Worm (Caenorhabditis elegans) whole organism, late embryonic: ENCODE data around the gene clec-19.
"Not testable (repeated sequence)": the region's sequence is repeated elsewhere in the genome, so short reads cannot be mapped to it uniquely, and the experiment has no call there.

ENCODE experiments used
- C38D4.7 ChIP-seq: fragments of 200-800 bp; sonication (Bioruptor generic); optimal IDR thresholded peaks from 2 replicates; lab custom pipeline; 2018; ENCODE audit warnings: mild to moderate bottlenecking, missing genetic modification characterization, moderate library complexity, missing compliant biosample characterization
- K02D7.2 ChIP-seq: sonication (generic microtip); optimal IDR thresholded peaks from 2 replicates; lab custom pipeline; 2017; ENCODE audit warnings: mild to moderate bottlenecking, missing genetic modification characterization, missing compliant biosample characterization
- K09A11.1 ChIP-seq: sonication (generic microtip); optimal IDR thresholded peaks from 2 replicates; lab custom pipeline; 2017; ENCODE audit warnings: antibody characterized with exemption, mild to moderate bottlenecking, missing genetic modification characterization, missing compliant biosample characterization; ENCODE audit not compliant: insufficient read depth
- T23F11.4 ChIP-seq: fragments of 200-800 bp; sonication (Bioruptor generic); optimal IDR thresholded peaks from 2 replicates; lab custom pipeline; 2018; ENCODE audit warnings: mild to moderate bottlenecking, missing genetic modification characterization, missing compliant biosample characterization
- ahr-1 ChIP-seq: sonication (generic microtip); optimal IDR thresholded peaks from 2 replicates; lab custom pipeline; 2016; ENCODE audit warnings: missing genetic modification characterization, missing compliant biosample characterization
- ama-1 ChIP-seq: fragments of 150-350 bp; optimal IDR thresholded peaks from 2 replicates; lab custom pipeline; 2014
- ceh-18 ChIP-seq: sonication (generic microtip); optimal IDR thresholded peaks from 2 replicates; lab custom pipeline; 2016; ENCODE audit warnings: missing genetic modification characterization, missing compliant biosample characterization
- ceh-2 ChIP-seq: sonication (generic microtip); optimal IDR thresholded peaks from 2 replicates; lab custom pipeline; 2016; ENCODE audit warnings: missing genotype, missing genetic modification characterization, missing compliant biosample characterization
- ceh-22 ChIP-seq: sonication (generic microtip); optimal IDR thresholded peaks from 2 replicates; lab custom pipeline; 2017; ENCODE audit warnings: missing biosample characterization, missing genetic modification characterization
- ceh-24 ChIP-seq: sonication (generic microtip); optimal IDR thresholded peaks from 2 replicates; lab custom pipeline; 2016; ENCODE audit warnings: mild to moderate bottlenecking, missing genetic modification characterization, missing compliant biosample characterization
- ceh-30 ChIP-seq: fragments of 150-350 bp; optimal IDR thresholded peaks from 2 replicates; lab custom pipeline; 2014; ENCODE audit warnings: missing biosample characterization, missing genetic modification characterization
- ceh-34 ChIP-seq: sonication (generic microtip); optimal IDR thresholded peaks from 2 replicates; lab custom pipeline; 2016; ENCODE audit warnings: mild to moderate bottlenecking, missing genetic modification characterization, missing compliant biosample characterization
- ceh-6 ChIP-seq: fragments of 200-800 bp; sonication (Bioruptor generic); optimal IDR thresholded peaks from 2 replicates; lab custom pipeline; 2018; ENCODE audit warnings: mild to moderate bottlenecking, missing genetic modification characterization, missing compliant biosample characterization
- che-1 ChIP-seq: sonication (generic microtip); optimal IDR thresholded peaks from 2 replicates; lab custom pipeline; 2016; ENCODE audit warnings: mild to moderate bottlenecking, missing genetic modification characterization, missing compliant biosample characterization
- dmd-4 ChIP-seq: sonication (generic microtip); optimal IDR thresholded peaks from 2 replicates; lab custom pipeline; 2016; ENCODE audit warnings: borderline replicate concordance, missing genetic modification characterization, missing compliant biosample characterization
- elt-2 ChIP-seq: sonication (generic microtip); optimal IDR thresholded peaks from 2 replicates; lab custom pipeline; 2016; ENCODE audit warnings: missing genetic modification reagents, missing genetic modification characterization, missing compliant biosample characterization
- ets-4 ChIP-seq: sonication (generic microtip); optimal IDR thresholded peaks from 2 replicates; lab custom pipeline; 2016; ENCODE audit warnings: missing genetic modification characterization, missing compliant biosample characterization
- eyg-1 ChIP-seq: sonication (generic microtip); optimal IDR thresholded peaks from 2 replicates; lab custom pipeline; 2016; ENCODE audit warnings: missing genotype, missing genetic modification characterization, missing compliant biosample characterization
- fax-1 ChIP-seq: sonication (generic microtip); optimal IDR thresholded peaks from 2 replicates; lab custom pipeline; 2016; ENCODE audit warnings: missing genotype, missing genetic modification characterization, missing compliant biosample characterization
- fkh-10 ChIP-seq: fragments of 150-350 bp; optimal IDR thresholded peaks from 2 replicates; lab custom pipeline; 2014; ENCODE audit warnings: missing biosample characterization, missing genetic modification reagents, missing genetic modification characterization
- gmeb-2 ChIP-seq: sonication (generic microtip); optimal IDR thresholded peaks from 2 replicates; lab custom pipeline; 2016; ENCODE audit warnings: missing genetic modification characterization, inconsistent platforms, missing compliant biosample characterization
- hlh-15 ChIP-seq: sonication (generic microtip); optimal IDR thresholded peaks from 2 replicates; lab custom pipeline; 2016; ENCODE audit warnings: missing genetic modification characterization, missing compliant biosample characterization
- hlh-30 ChIP-seq: sonication (generic microtip); optimal IDR thresholded peaks from 2 replicates; lab custom pipeline; 2017; ENCODE audit warnings: antibody characterized with exemption, missing genetic modification characterization, missing compliant biosample characterization; ENCODE audit not compliant: insufficient read depth
- hlh-8 ChIP-seq: sonication (generic microtip); optimal IDR thresholded peaks from 2 replicates; lab custom pipeline; 2016; ENCODE audit warnings: missing genotype, missing genetic modification characterization, missing compliant biosample characterization
- lim-6 ChIP-seq: sonication (generic microtip); optimal IDR thresholded peaks from 2 replicates; lab custom pipeline; 2016; ENCODE audit warnings: missing genetic modification characterization, missing compliant biosample characterization
- lin-11 ChIP-seq: fragments of 200-800 bp; sonication (Bioruptor generic); optimal IDR thresholded peaks from 2 replicates; lab custom pipeline; 2018; ENCODE audit warnings: mild to moderate bottlenecking, missing genetic modification characterization, missing compliant biosample characterization
- madf-2 ChIP-seq: sonication (generic microtip); optimal IDR thresholded peaks from 2 replicates; lab custom pipeline; 2017; ENCODE audit warnings: missing genetic modification characterization, missing compliant biosample characterization
- nhr-232 ChIP-seq: sonication (generic microtip); optimal IDR thresholded peaks from 2 replicates; lab custom pipeline; 2016; ENCODE audit warnings: missing genetic modification characterization, missing compliant biosample characterization
- pat-9 ChIP-seq: fragments of 200-800 bp; sonication (Bioruptor generic); optimal IDR thresholded peaks from 2 replicates; lab custom pipeline; 2018; ENCODE audit warnings: mild to moderate bottlenecking, missing genetic modification characterization, moderate library complexity, missing compliant biosample characterization
- pax-1 ChIP-seq: fragments of 150-350 bp; optimal IDR thresholded peaks from 2 replicates; lab custom pipeline; 2014; ENCODE audit warnings: missing biosample characterization, missing genetic modification characterization
- pha-2 ChIP-seq: sonication (generic microtip); optimal IDR thresholded peaks from 2 replicates; lab custom pipeline; 2017; ENCODE audit warnings: mild to moderate bottlenecking, missing genetic modification characterization, missing compliant biosample characterization
- pha-4 ChIP-seq: fragments of 150-350 bp; optimal IDR thresholded peaks from 2 replicates; lab custom pipeline; 2018; ENCODE audit warnings: missing biosample characterization, missing genetic modification reagents, missing genetic modification characterization
- pros-1 ChIP-seq: fragments of 150-350 bp; optimal IDR thresholded peaks from 2 replicates; lab custom pipeline; 2014; ENCODE audit warnings: missing biosample characterization, missing genetic modification reagents, missing genetic modification characterization
- rnt-1 ChIP-seq: sonication (generic microtip); optimal IDR thresholded peaks from 2 replicates; lab custom pipeline; 2016; ENCODE audit warnings: missing genetic modification characterization, missing compliant biosample characterization
- sdc-2 ChIP-seq: sonication (generic microtip); optimal IDR thresholded peaks from 2 replicates; lab custom pipeline; 2016; ENCODE audit warnings: missing genotype, missing genetic modification characterization, missing compliant biosample characterization
- sox-4 ChIP-seq: sonication (generic microtip); optimal IDR thresholded peaks from 2 replicates; lab custom pipeline; 2017; ENCODE audit warnings: mild to moderate bottlenecking, missing genetic modification characterization, inconsistent platforms, missing compliant biosample characterization
- tbx-2 ChIP-seq: sonication (generic microtip); optimal IDR thresholded peaks from 2 replicates; lab custom pipeline; 2016; ENCODE audit warnings: missing genetic modification characterization, missing compliant biosample characterization
- ttx-3 ChIP-seq: sonication (generic microtip); optimal IDR thresholded peaks from 2 replicates; lab custom pipeline; 2016; ENCODE audit warnings: missing genetic modification reagents, missing genetic modification characterization, missing compliant biosample characterization
- unc-3 ChIP-seq, 2 experiments: fragments of 200-800 bp in 1 of 2; sonication (Bioruptor generic) in 1 of 2; sonication (generic microtip) in 1 of 2; conservative IDR thresholded peaks in 1 of 2; optimal IDR thresholded peaks in 1 of 2; 2 replicates each; pipeline versions ENCODE4 v1.3.6 to Lab custom; 2016 to 2022; ENCODE audit warnings: missing compliant biosample characterization in 2 of 2, missing genetic modification characterization in 2 of 2, missing genetic modification reagents in 1 of 2
- unc-55 ChIP-seq: sonication (generic microtip); optimal IDR thresholded peaks from 2 replicates; lab custom pipeline; 2017; ENCODE audit warnings: missing biosample characterization, missing genetic modification reagents, missing genetic modification characterization
- unc-86 ChIP-seq: sonication (generic microtip); optimal IDR thresholded peaks from 2 replicates; lab custom pipeline; 2016; ENCODE audit warnings: missing genetic modification characterization, missing compliant biosample characterization
- ztf-16 ChIP-seq: sonication (generic microtip); optimal IDR thresholded peaks from 2 replicates; lab custom pipeline; 2017; ENCODE audit warnings: missing genetic modification characterization, missing compliant biosample characterization

clec-19 gene

ce11 chrII:1775234-1775633 is 31.0 kb downstream of the clec-19 start, which contains the start of gene F36H5.14:
Gene F36H5.14, plus strand, starts transcription at chrII:1775534.
- TF ChIP-seq fax-1; ceh-2 (tag; lab: Kevin White, UChicago); pros-1 (tag; lab: Kevin White, UChicago): not testable (repeated sequence)

ce11 chrII:1782474-1782873 is 38.2 kb downstream of the clec-19 start, which contains the start of gene math-4:
Gene math-4, minus strand, starts transcription at chrII:1782574.
- TF ChIP-seq sdc-2 = no peak
- TF ChIP-seq ahr-1 (tag; lab: Kevin White, UChicago) = no peak
- TF ChIP-seq dmd-4 (tag; lab: Kevin White, UChicago) = no peak
- no peak for TF ChIP-seq ceh-34 (tag; lab: Kevin White, UChicago)
- TF ChIP-seq tbx-2 (tag; lab: Kevin White, UChicago) = no peak
- no peak for TF ChIP-seq ttx-3 (tag; lab: Kevin White, UChicago)
- no peak for TF ChIP-seq gmeb-2 (tag; lab: Kevin White, UChicago)
- TF ChIP-seq pros-1 (tag; lab: Kevin White, UChicago) = no peak
- no peak for TF ChIP-seq sox-4 (tag; lab: Kevin White, UChicago)
- TF ChIP-seq K09A11.1 (tag; lab: Kevin White, UChicago) = no peak
- TF ChIP-seq T23F11.4 (GFP tag; lab: Kevin White, UChicago) = no peak
- TF ChIP-seq fkh-10 (GFP tag; lab: Kevin White, UChicago) = no peak
- TF ChIP-seq nhr-232 = no peak
- TF ChIP-seq ets-4 (tag; lab: Kevin White, UChicago) = no peak
- TF ChIP-seq unc-55 (GFP tag; lab: Kevin White, UChicago) = no peak

- TF ChIP-seq ceh-6 (GFP tag; lab: Kevin White, UChicago) (no peak), pha-4 (no peak), hlh-15 (tag; lab: Kevin White, UChicago) (no peak), fax-1 (no peak), ztf-16 (tag; lab: Kevin White, UChicago) (no peak), lin-11 (no peak), eyg-1 (tag; lab: Kevin White, UChicago) (no peak), pha-2 (tag; lab: Kevin White, UChicago) (no peak), ets-4 (tag; lab: Kevin White, UChicago) (no peak), ttx-3 (tag; lab: Kevin White, UChicago) (no peak), pat-9 (tag; lab: Kevin White, UChicago) (no peak), K02D7.2 (tag; lab: Kevin White, UChicago) (no peak)
These were observed 40.5 kb downstream of the clec-19 start, which contains the start of gene C08F1.11 for ce11 chrII:1784799-1785198. Gene C08F1.11, minus strand, starts transcription at chrII:1784899.

- TF ChIP-seq gmeb-2 (tag; lab: Kevin White, UChicago) = no peak
- TF ChIP-seq unc-3 (GFP tag; conservative IDR thresholded peaks at IDR 0.05; lab: Robert Waterston, UW) = no peak
- TF ChIP-seq unc-3 (tag; optimal IDR thresholded peaks at IDR 0.05; lab: Kevin White, UChicago) = no peak
- TF ChIP-seq ztf-16 (tag; lab: Kevin White, UChicago) = no peak
- TF ChIP-seq pax-1 (tag; lab: Kevin White, UChicago) = no peak
- TF ChIP-seq C38D4.7 (GFP tag; lab: Kevin White, UChicago) = no peak
- TF ChIP-seq rnt-1 = no peak
- no peak for TF ChIP-seq che-1
These were observed 41.9 kb downstream of the clec-19 start, which contains the start of gene C08F1.10 for ce11 chrII:1786209-1786608. Gene C08F1.10, minus strand, starts transcription at chrII:1786309.

ce11 chrII:1787208-1787607 is 42.9 kb downstream of the clec-19 start:
- no peak for TF ChIP-seq unc-86
- no peak for TF ChIP-seq ceh-18 (tag; lab: Kevin White, UChicago)
- no peak for TF ChIP-seq hlh-30 (tag; lab: Kevin White, UChicago)
- TF ChIP-seq K02D7.2 (tag; lab: Kevin White, UChicago) = no peak
- no peak for TF ChIP-seq lim-6 (tag; lab: Kevin White, UChicago)
- TF ChIP-seq pat-9 (tag; lab: Kevin White, UChicago) = no peak
- no peak for TF ChIP-seq hlh-8
- no peak for TF ChIP-seq sox-4 (tag; lab: Kevin White, UChicago)
- no peak for TF ChIP-seq fkh-10 (GFP tag; lab: Kevin White, UChicago)
- TF ChIP-seq gmeb-2 (tag; lab: Kevin White, UChicago) = no peak
- TF ChIP-seq ceh-24 (tag; lab: Kevin White, UChicago) = no peak
- no peak for TF ChIP-seq elt-2
- no peak for TF ChIP-seq ets-4 (tag; lab: Kevin White, UChicago)
- TF ChIP-seq madf-2 (tag; lab: Kevin White, UChicago) = no peak
- TF ChIP-seq unc-55 (GFP tag; lab: Kevin White, UChicago) = no peak
- no peak for TF ChIP-seq ceh-30 (tag; lab: Kevin White, UChicago)
- no peak for TF ChIP-seq ceh-22 (tag; lab: Kevin White, UChicago)
- no peak for TF ChIP-seq ama-1
